Worm (Caenorhabditis elegans) whole organism, L2 larva: ENCODE measurements around the gene F33C8.4.

Experiments used
- lsy-2 ChIP-seq, 2 experiments: fragments of 150-350 bp in 1 of 2; sonication (generic microtip) in 1 of 2; optimal IDR thresholded peaks; 2 replicates each; lab custom pipeline; 2014 to 2017; ENCODE audit warnings: missing biosample characterization in 2 of 2, missing genetic modification characterization in 2 of 2
- ztf-11 ChIP-seq: sonication (generic microtip); optimal IDR thresholded peaks from 2 replicates; lab custom pipeline; 2017; ENCODE audit warnings: missing biosample characterization, missing genetic modification characterization

DNA sequence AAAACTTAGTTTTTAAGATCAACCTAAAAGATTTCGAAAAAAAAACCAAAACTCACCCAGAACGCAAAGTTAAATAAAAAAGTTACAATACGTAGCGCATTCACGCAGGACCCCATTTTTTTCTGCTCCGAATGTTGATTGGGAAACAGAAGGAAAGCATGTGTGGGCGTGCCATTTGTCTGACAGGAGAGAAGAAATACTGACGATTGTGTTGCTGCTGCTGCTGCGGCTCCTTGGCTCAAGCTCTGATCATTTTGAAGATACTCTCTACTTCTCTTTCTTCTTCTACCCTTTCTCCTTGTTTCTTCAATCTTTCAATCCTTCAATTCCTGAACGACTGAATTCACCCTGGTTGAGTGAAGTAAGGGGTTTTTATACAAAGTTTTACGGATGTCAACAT is 2.8 kb upstream of the F33C8.4 start, which contains the start of gene tsp-8:
- TF ChIP-seq lsy-2 (tag; optimal IDR thresholded peaks at IDR 0.05; lab: Kevin White, UChicago) (no peak), ztf-11 (no peak)
